Fruit fly (Drosophila melanogaster) Kc167 (cell line): Measurements from ENCODE around the gene LUBEL.

Experiments used
- Myc ChIP-seq: fragments of >200 bp; optimal IDR thresholded peaks from 2 replicates; lab custom pipeline; 2017; ENCODE audit warnings: missing external identifiers
- h ChIP-seq: fragments of >200 bp; optimal IDR thresholded peaks from 3 replicates; lab custom pipeline; 2018; ENCODE audit warnings: missing external identifiers
- insv ChIP-seq: fragments of >200 bp; optimal IDR thresholded peaks from 3 replicates; lab custom pipeline; 2018; ENCODE audit warnings: missing external identifiers
- psq ChIP-seq: fragments of >200 bp; optimal IDR thresholded peaks from 2 replicates; lab custom pipeline; 2017; ENCODE audit warnings: missing external identifiers
- ttk ChIP-seq: sonication (Bioruptor generic); optimal IDR thresholded peaks from 2 replicates; lab custom pipeline; 2017; ENCODE audit warnings: missing external identifiers

- TF ChIP-seq Myc (no peak), psq (lab: Kevin White, UChicago) (no peak), insv (lab: Kevin White, UChicago) (no peak), h (lab: Kevin White, UChicago) (no peak), ttk (no peak)
These were observed 49.5 kb downstream of the LUBEL start, which contains the start of gene homer for dm6 chr2L:6722822-6723749.
